Worm (Caenorhabditis elegans) whole organism, dauer: ENCODE measurements around the gene K09F5.4.

Experiments
- unc-62 ChIP-seq: sonication (generic microtip); optimal IDR thresholded peaks from 2 replicates; lab custom pipeline; 2017; ENCODE audit warnings: missing biosample characterization, missing genetic modification reagents, missing genetic modification characterization

The K09F5.4 gene

DNA sequence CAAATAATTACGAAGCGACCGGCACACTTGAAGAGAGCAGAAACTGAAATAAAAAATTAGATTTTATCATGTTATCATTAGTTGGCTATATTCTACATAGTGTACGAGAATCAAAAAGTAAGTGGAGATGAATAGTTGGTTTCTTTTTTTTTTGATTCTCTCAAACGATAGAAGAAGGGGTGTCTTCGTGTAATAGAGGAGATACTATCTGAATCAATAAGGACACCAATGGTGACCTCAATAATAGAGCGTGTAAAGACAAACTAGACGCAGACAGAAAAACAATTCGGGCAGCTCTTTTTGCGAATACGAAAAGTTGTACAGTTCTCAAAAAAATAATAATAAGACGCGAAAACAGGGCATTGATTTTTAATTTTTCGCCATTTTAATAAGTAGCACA, 48.0 kb downstream of the K09F5.4 start:
- no peak for TF ChIP-seq unc-62 (GFP tag; lab: Kevin White, UChicago)

ce11 chrX:7661628-7662027, 48.9 kb downstream of the K09F5.4 start:
- no peak for TF ChIP-seq unc-62 (GFP tag; lab: Kevin White, UChicago)

- no peak for TF ChIP-seq unc-62 (GFP tag; lab: Kevin White, UChicago)
Observed at ce11 chrX:7660919-7661557, 49.5 kb downstream of the K09F5.4 start, which contains the start of gene pcca-1. Gene pcca-1 (minus strand): TSS chrX:7660986.
